Fruit fly (Drosophila melanogaster) whole organism, embryonic: ENCODE measurements around the gene CG31807.

Experiments
- Asciz ChIP-seq: fragments of 200-800 bp; sonication (Bioruptor generic); optimal IDR thresholded peaks from 2 replicates; lab custom pipeline; 2017; ENCODE audit warnings: missing biosample characterization, mild to moderate bottlenecking, missing genetic modification characterization, missing genetic modification reagents
- Blimp-1 ChIP-seq: fragments of 200-800 bp; sonication (Bioruptor generic); optimal IDR thresholded peaks from 3 replicates; lab custom pipeline; 2018; ENCODE audit warnings: missing biosample characterization, missing genetic modification characterization, mild to moderate bottlenecking, moderate library complexity, missing genetic modification reagents
- CG10543 ChIP-seq: fragments of 200-800 bp; sonication (Bioruptor generic); optimal IDR thresholded peaks from 3 replicates; lab custom pipeline; 2017; ENCODE audit warnings: missing biosample characterization, mild to moderate bottlenecking, missing genetic modification characterization, moderate library complexity
- CG10654 ChIP-seq: fragments of 200-800 bp; sonication (Bioruptor generic); optimal IDR thresholded peaks from 2 replicates; lab custom pipeline; 2016; ENCODE audit warnings: missing biosample characterization, missing genetic modification characterization
- CG11398 ChIP-seq: fragments of 200-800 bp; sonication (Bioruptor generic); optimal IDR thresholded peaks from 2 replicates; lab custom pipeline; 2016; ENCODE audit warnings: missing biosample characterization, missing genetic modification characterization
- CG12155 ChIP-seq: fragments of 200-800 bp; sonication (Bioruptor generic); optimal IDR thresholded peaks from 3 replicates; lab custom pipeline; 2016; ENCODE audit warnings: missing biosample characterization, missing genetic modification characterization
- CG14441 ChIP-seq: fragments of 200-800 bp; sonication (Bioruptor generic); IDR thresholded peaks from 2 replicates; pipeline ENCODE4 v1.3.6; 2022; ENCODE audit warnings: missing biosample characterization, missing genetic modification characterization
- CG14860 ChIP-seq: fragments of 200-800 bp; sonication (Bioruptor generic); IDR thresholded peaks from 3 replicates; pipeline ENCODE4 v1.3.6; 2022; ENCODE audit warnings: missing biosample characterization, missing genetic modification characterization; ENCODE audit not compliant: partially characterized antibody
- CG1603 ChIP-seq: fragments of 200-800 bp; sonication (Bioruptor generic); optimal IDR thresholded peaks from 2 replicates; lab custom pipeline; 2019; ENCODE audit warnings: missing biosample characterization, mild to moderate bottlenecking, missing genetic modification characterization, moderate library complexity
- CG16815 ChIP-seq: fragments of 200-800 bp; sonication (Bioruptor generic); optimal IDR thresholded peaks from 3 replicates; lab custom pipeline; 2017; ENCODE audit warnings: missing biosample characterization, mild to moderate bottlenecking, missing genetic modification characterization
- CG17829 ChIP-seq: fragments of 200-800 bp; optimal IDR thresholded peaks from 2 replicates; lab custom pipeline; 2019; ENCODE audit warnings: missing biosample characterization, mild to moderate bottlenecking, missing genetic modification characterization, moderate library complexity
- CG18011 ChIP-seq: fragments of 200-800 bp; sonication (Bioruptor generic); optimal IDR thresholded peaks from 2 replicates; lab custom pipeline; 2017; ENCODE audit warnings: missing biosample characterization, missing genetic modification characterization, mild to moderate bottlenecking, moderate library complexity, missing genotype
- CG18262 ChIP-seq: fragments of 200-800 bp; optimal IDR thresholded peaks from 3 replicates; lab custom pipeline; 2019; ENCODE audit warnings: missing biosample characterization, mild to moderate bottlenecking, missing genetic modification characterization, moderate library complexity
- CG18619 ChIP-seq: fragments of 200-800 bp; sonication (Bioruptor generic); optimal IDR thresholded peaks from 3 replicates; lab custom pipeline; 2017; ENCODE audit warnings: missing biosample characterization, mild to moderate bottlenecking, missing genetic modification characterization
- CG2116 ChIP-seq: fragments of 200-800 bp; sonication (Bioruptor generic); optimal IDR thresholded peaks from 3 replicates; lab custom pipeline; 2018; ENCODE audit warnings: missing biosample characterization, mild to moderate bottlenecking, missing genetic modification characterization
- CG2202 ChIP-seq: fragments of 200-800 bp; sonication (Bioruptor generic); optimal IDR thresholded peaks from 2 replicates; lab custom pipeline; 2018; ENCODE audit warnings: missing biosample characterization, mild to moderate bottlenecking, missing genetic modification characterization
- CG2712 ChIP-seq: fragments of 200-800 bp; optimal IDR thresholded peaks from 3 replicates; lab custom pipeline; 2019; ENCODE audit warnings: missing biosample characterization, mild to moderate bottlenecking, missing genetic modification characterization, moderate library complexity
- CG3407 ChIP-seq: fragments of 200-800 bp; sonication (Bioruptor generic); optimal IDR thresholded peaks from 2 replicates; lab custom pipeline; 2018; ENCODE audit warnings: missing biosample characterization, mild to moderate bottlenecking, missing genetic modification characterization
- CG3995 ChIP-seq: fragments of 200-800 bp; sonication (Bioruptor generic); optimal IDR thresholded peaks from 3 replicates; lab custom pipeline; 2016; ENCODE audit warnings: missing biosample characterization, missing genetic modification characterization
- CG4282 ChIP-seq: fragments of 200-800 bp; sonication (Bioruptor generic); optimal IDR thresholded peaks from 2 replicates; lab custom pipeline; 2016; ENCODE audit warnings: missing biosample characterization, missing genetic modification characterization
- CG4328 ChIP-seq: fragments of 200-800 bp; sonication (Bioruptor generic); optimal IDR thresholded peaks from 3 replicates; lab custom pipeline; 2017; ENCODE audit warnings: missing biosample characterization, missing genetic modification reagents, missing genetic modification characterization
- CG4404 ChIP-seq: fragments of 200-800 bp; sonication (Bioruptor generic); IDR thresholded peaks from 2 replicates; pipeline ENCODE4 v1.3.6; 2022; ENCODE audit warnings: missing biosample characterization, missing genetic modification characterization
- CG4730 ChIP-seq: fragments of 200-800 bp; sonication (Bioruptor generic); IDR thresholded peaks from 2 replicates; pipeline ENCODE4 v1.3.6; 2022; ENCODE audit warnings: missing biosample characterization, missing genetic modification characterization
- CG7963 ChIP-seq: fragments of 200-800 bp; sonication (Bioruptor generic); IDR thresholded peaks from 3 replicates; pipeline ENCODE4 v1.3.6; 2022; ENCODE audit warnings: missing biosample characterization, missing genetic modification characterization; ENCODE audit not compliant: partially characterized antibody
- CG8478 ChIP-seq: fragments of >200 bp; optimal IDR thresholded peaks from 2 replicates; lab custom pipeline; 2018
- CrebB ChIP-seq: fragments of 200-800 bp; sonication (Bioruptor generic); optimal IDR thresholded peaks from 3 replicates; lab custom pipeline; 2018; ENCODE audit warnings: missing biosample characterization, mild to moderate bottlenecking, missing genetic modification characterization
- Gug ChIP-seq: fragments of 200-800 bp; sonication (Bioruptor generic); IDR thresholded peaks from 4 replicates; pipeline ENCODE4 v1.3.6; 2022; ENCODE audit warnings: missing biosample characterization, missing genetic modification characterization
- Hey ChIP-seq: fragments of 200-800 bp; sonication (Bioruptor generic); optimal IDR thresholded peaks from 3 replicates; lab custom pipeline; 2018; ENCODE audit warnings: missing biosample characterization, mild to moderate bottlenecking, missing genetic modification characterization
- Hmr ChIP-seq: fragments of 200-800 bp; sonication (Bioruptor generic); optimal IDR thresholded peaks from 3 replicates; lab custom pipeline; 2017; ENCODE audit warnings: mild to moderate bottlenecking, missing biosample characterization, missing genetic modification reagents, missing genetic modification characterization
- Hmx ChIP-seq: fragments of 200-800 bp; sonication (Bioruptor generic); optimal IDR thresholded peaks from 2 replicates; lab custom pipeline; 2016; ENCODE audit warnings: missing biosample characterization, missing genetic modification characterization
- NK7.1 ChIP-seq: fragments of 200-800 bp; sonication (Bioruptor generic); optimal IDR thresholded peaks from 3 replicates; lab custom pipeline; 2016; ENCODE audit warnings: missing biosample characterization, missing genetic modification characterization
- Pdp1 ChIP-seq, 2 experiments: fragments of 200-800 bp; sonication (Bioruptor generic); optimal IDR thresholded peaks; 3 replicates each; lab custom pipeline; 2016; ENCODE audit warnings: missing biosample characterization in 2 of 2, missing genetic modification characterization in 2 of 2, mild to moderate bottlenecking in 1 of 2, moderate library complexity in 1 of 2
- ac ChIP-seq: fragments of 200-800 bp; sonication (Bioruptor generic); optimal IDR thresholded peaks from 3 replicates; lab custom pipeline; 2017; ENCODE audit warnings: missing biosample characterization, mild to moderate bottlenecking, missing genetic modification characterization
- ap ChIP-seq: fragments of 200-800 bp; sonication (Bioruptor generic); IDR thresholded peaks from 2 replicates; pipeline ENCODE4 v1.3.6; 2022; ENCODE audit warnings: missing biosample characterization, missing genetic modification characterization
- croc ChIP-seq: fragments of 200-800 bp; sonication (Bioruptor generic); conservative IDR thresholded peaks from 3 replicates; pipeline ENCODE4 v1.3.6; 2022; ENCODE audit warnings: missing biosample characterization, missing genetic modification characterization
- dan ChIP-seq: fragments of 200-800 bp; sonication (Bioruptor generic); IDR thresholded peaks from 2 replicates; pipeline ENCODE4 v1.3.6; 2022; ENCODE audit warnings: missing biosample characterization, missing genetic modification characterization
- dpn ChIP-seq, 2 experiments: fragments of 200-800 bp; sonication (Bioruptor generic); optimal IDR thresholded peaks; 3 replicates each; lab custom pipeline; 2016; ENCODE audit warnings: missing biosample characterization in 2 of 2, missing genetic modification characterization in 2 of 2
- dysf ChIP-seq: fragments of 200-800 bp; sonication (Bioruptor generic); IDR thresholded peaks from 3 replicates; pipeline ENCODE4 v1.3.6; 2022; ENCODE audit warnings: missing biosample characterization, missing genetic modification characterization
- eyg ChIP-seq: fragments of 200-800 bp; sonication (Bioruptor generic); optimal IDR thresholded peaks from 3 replicates; lab custom pipeline; 2016; ENCODE audit warnings: missing biosample characterization, missing genetic modification characterization
- gce ChIP-seq: fragments of 200-800 bp; sonication (Bioruptor generic); IDR thresholded peaks from 3 replicates; pipeline ENCODE4 v1.3.6; 2022; ENCODE audit warnings: missing biosample characterization, missing genetic modification characterization
- jigr1 ChIP-seq: fragments of 200-800 bp; sonication (Bioruptor generic); IDR thresholded peaks from 3 replicates; pipeline ENCODE4 v1.3.6; 2022; ENCODE audit warnings: missing biosample characterization, missing genetic modification characterization
- maf-S ChIP-seq: fragments of 200-800 bp; sonication (Bioruptor generic); optimal IDR thresholded peaks from 2 replicates; lab custom pipeline; 2016; ENCODE audit warnings: missing biosample characterization, missing genetic modification characterization
- nerfin-2 ChIP-seq: fragments of 200-800 bp; sonication (Bioruptor generic); IDR thresholded peaks from 2 replicates; pipeline ENCODE4 v1.3.6; 2022; ENCODE audit warnings: missing biosample characterization, missing genetic modification characterization; ENCODE audit not compliant: partially characterized antibody
- pzg ChIP-seq: fragments of 200-800 bp; sonication (Bioruptor generic); optimal IDR thresholded peaks from 3 replicates; lab custom pipeline; 2018; ENCODE audit warnings: missing biosample characterization, mild to moderate bottlenecking, missing genetic modification characterization, moderate library complexity
- repo ChIP-seq: fragments of 200-800 bp; sonication (Bioruptor generic); optimal IDR thresholded peaks from 2 replicates; lab custom pipeline; 2016; ENCODE audit warnings: missing biosample characterization, missing genetic modification characterization
- ro ChIP-seq: fragments of 200-800 bp; sonication (Bioruptor generic); IDR thresholded peaks from 2 replicates; pipeline ENCODE4 v1.3.6; 2022; ENCODE audit warnings: missing biosample characterization, missing genetic modification characterization
- sisA ChIP-seq: fragments of 200-800 bp; sonication (Bioruptor generic); IDR thresholded peaks from 2 replicates; pipeline ENCODE4 v1.3.6; 2022; ENCODE audit warnings: missing biosample characterization, missing genetic modification characterization
- ttk ChIP-seq: fragments of 200-800 bp; sonication (Bioruptor generic); IDR thresholded peaks from 2 replicates; pipeline ENCODE4 v2.1.2; 2022; ENCODE audit warnings: missing biosample characterization, missing genetic modification characterization
- z ChIP-seq: fragments of 200-800 bp; sonication (Bioruptor generic); IDR thresholded peaks from 3 replicates; pipeline ENCODE4 v1.3.6; 2022; ENCODE audit warnings: missing biosample characterization, missing genetic modification characterization
- zfh2 ChIP-seq: fragments of 200-800 bp; sonication (Bioruptor generic); optimal IDR thresholded peaks from 2 replicates; lab custom pipeline; 2016; ENCODE audit warnings: missing biosample characterization, missing genetic modification characterization

The CG31807 gene

DNA sequence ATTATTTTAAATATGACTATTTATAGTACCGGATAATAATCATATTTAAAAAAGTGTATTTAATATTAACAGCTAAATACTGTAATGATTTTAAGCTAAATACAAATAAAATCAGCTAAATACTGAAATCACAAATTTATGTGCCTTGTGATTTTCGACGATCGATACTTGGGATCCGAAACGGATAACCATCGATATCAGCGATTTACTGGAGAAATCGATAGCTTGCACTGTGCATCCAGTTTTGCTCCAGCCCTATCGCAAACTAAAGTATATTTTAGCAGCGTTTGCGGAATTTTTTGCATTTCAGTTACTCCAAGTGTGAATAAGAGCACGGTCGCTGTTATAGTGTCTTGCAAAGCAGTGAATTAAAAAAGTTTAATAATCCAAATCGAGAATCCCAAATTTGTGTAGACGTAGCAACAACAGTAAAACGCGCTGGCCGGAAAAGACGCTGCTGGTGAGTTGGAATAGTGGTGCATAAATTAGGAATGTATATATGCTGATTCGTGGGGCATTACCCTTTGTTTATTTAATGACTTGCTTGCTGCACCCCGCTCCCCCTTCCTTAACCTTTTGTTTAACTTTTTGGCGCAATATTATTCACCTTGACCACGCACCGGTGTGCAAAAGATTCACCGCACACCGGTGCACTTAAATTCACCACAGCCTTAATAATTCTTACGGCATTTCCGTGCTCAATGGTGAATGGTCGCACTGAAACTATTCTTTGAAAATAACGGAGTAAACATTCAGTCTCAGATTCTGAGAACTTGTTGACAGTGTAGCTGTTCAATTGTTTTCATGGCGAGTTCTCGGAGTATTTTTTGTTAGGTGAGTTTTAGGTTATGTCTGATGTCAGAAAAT is 3.8 kb downstream of the CG31807 start, which contains the start of the genes grp and squ (continued):
- TF ChIP-seq CG3995, result peak; percentile 99
- TF ChIP-seq dysf, result no peak
- TF ChIP-seq z (GFP tag; lab: Robert Waterston, UW), result no peak
- TF ChIP-seq ttk (GFP tag; lab: Robert Waterston, UW), result no peak
- peak; percentile 99 for TF ChIP-seq nerfin-2 (GFP tag; lab: Robert Waterston, UW)
- TF ChIP-seq CG17829 (tag; lab: Kevin White, UChicago), result peak; percentile 34
- no peak for TF ChIP-seq CG16815 (GFP tag; lab: Kevin White, UChicago)
- TF ChIP-seq CG10543 (GFP tag; lab: Kevin White, UChicago), result peak; percentile 27
- no peak for TF ChIP-seq zfh2
- TF ChIP-seq CG14860, result peak; percentile 97
- TF ChIP-seq jigr1 (GFP tag; lab: Robert Waterston, UW), result no peak
- no peak for TF ChIP-seq CG4328 (GFP tag; lab: Kevin White, UChicago)
- TF ChIP-seq maf-S (GFP tag; lab: Kevin White, UChicago), result no peak
- TF ChIP-seq CG2116 (GFP tag; lab: Kevin White, UChicago), result peak; percentile 71
- no peak for TF ChIP-seq sisA
- no peak for TF ChIP-seq Gug (GFP tag; lab: Robert Waterston, UW)
- TF ChIP-seq CG4282 (GFP tag; lab: Kevin White, UChicago), result no peak
- TF ChIP-seq CG7963 (GFP tag; lab: Robert Waterston, UW), result peak; percentile 98
- TF ChIP-seq NK7.1 (GFP tag; lab: Kevin White, UChicago), result no peak
- no peak for TF ChIP-seq CG3407 (GFP tag; lab: Kevin White, UChicago)
- peak; percentile 71 for TF ChIP-seq pzg (GFP tag; lab: Kevin White, UChicago)
- no peak for TF ChIP-seq CG4730
- no peak for TF ChIP-seq CG18262 (tag; lab: Kevin White, UChicago)
- no peak for TF ChIP-seq CG18619
- no peak for TF ChIP-seq CG8478 (lab: Kevin White, UChicago)
- TF ChIP-seq Pdp1 (GFP tag; optimal IDR thresholded peaks at IDR 0.05; lab: Kevin White, UChicago), result no peak
- TF ChIP-seq CG2712 (tag; lab: Kevin White, UChicago), result peak; percentile 32
- peak; percentile 65 for TF ChIP-seq CG1603 (tag; lab: Kevin White, UChicago)
- TF ChIP-seq CG4404 (GFP tag; lab: Robert Waterston, UW), result no peak
- peak; percentile 18 for TF ChIP-seq Hmr (GFP tag; lab: Kevin White, UChicago)
- TF ChIP-seq gce (GFP tag; lab: Robert Waterston, UW), result no peak
- no peak for TF ChIP-seq CG11398 (GFP tag; lab: Kevin White, UChicago)
- no peak for TF ChIP-seq repo (GFP tag; lab: Kevin White, UChicago)
- TF ChIP-seq dpn (GFP tag; optimal IDR thresholded peaks at IDR 0.05; lab: Kevin White, UChicago), result no peak
- TF ChIP-seq CG18011, result no peak
- TF ChIP-seq CG12155, result no peak
- no peak for TF ChIP-seq Blimp-1
- no peak for TF ChIP-seq CrebB (tag; lab: Kevin White, UChicago)
- peak; percentile 21 for TF ChIP-seq Asciz (GFP tag; lab: Kevin White, UChicago)
- peak; percentile 5 for TF ChIP-seq CG10654 (GFP tag; lab: Kevin White, UChicago)
- TF ChIP-seq ro (GFP tag; lab: Robert Waterston, UW), result no peak
- TF ChIP-seq Hmx (GFP tag; lab: Kevin White, UChicago), result no peak
- TF ChIP-seq dan (GFP tag; lab: Robert Waterston, UW), result no peak
- no peak for TF ChIP-seq eyg (GFP tag; lab: Kevin White, UChicago)
- TF ChIP-seq CG2202, result no peak
- no peak for TF ChIP-seq croc
- TF ChIP-seq Hey (tag; lab: Kevin White, UChicago), result no peak
- TF ChIP-seq ac (GFP tag; lab: Kevin White, UChicago), result no peak
- TF ChIP-seq ap (GFP tag; lab: Robert Waterston, UW), result no peak
- TF ChIP-seq CG14441, result no peak
